Worm (Caenorhabditis elegans): Measurements from ENCODE around the gene K09E9.4.

- TF ChIP-seq klf-2 (GFP tag; conservative IDR thresholded peaks at IDR 0.05): no peak
- no peak for TF ChIP-seq ztf-29 (GFP tag; IDR thresholded peaks at IDR 0.05)
- TF ChIP-seq cog-1 (tag; optimal IDR thresholded peaks at IDR 0.05): no peak
- no peak for TF ChIP-seq ztf-23 (GFP tag; IDR thresholded peaks at IDR 0.05)
- TF ChIP-seq T22C8.4 (GFP tag; IDR thresholded peaks at IDR 0.05): no peak
Observed at ce11 chrX:15621001-15621400, 9.2 kb downstream of the K09E9.4 start.

Data from whole organism, midembryonic.